Worm (Caenorhabditis elegans) whole organism, L4 larva: ENCODE measurements around the gene F20G2.6.

Source experiments
- D1046.2 ChIP-seq: fragments of 200-800 bp; sonication (Bioruptor generic); IDR thresholded peaks from 2 replicates; pipeline ENCODE4 v1.3.6; 2022; ENCODE audit warnings: missing genetic modification characterization, missing compliant biosample characterization
- T20F7.1 ChIP-seq: fragments of 200-800 bp; sonication (Bioruptor generic); optimal IDR thresholded peaks from 2 replicates; lab custom pipeline; 2018; ENCODE audit warnings: mild to moderate bottlenecking, missing genetic modification characterization, missing compliant biosample characterization
- Y105C5A.15 ChIP-seq: fragments of 200-800 bp; sonication (Bioruptor generic); IDR thresholded peaks from 2 replicates; pipeline ENCODE4 v1.3.6; 2022; ENCODE audit warnings: missing genetic modification characterization, missing compliant biosample characterization
- aha-1 ChIP-seq: fragments of 150-350 bp; peaks from one replicate; lab custom pipeline; 2014; ENCODE audit warnings: missing biosample characterization, missing genetic modification characterization
- aly-2 ChIP-seq: sonication (generic microtip); optimal IDR thresholded peaks from 2 replicates; lab custom pipeline; 2018; ENCODE audit warnings: missing biosample characterization, missing genetic modification characterization
- ama-1 ChIP-seq: fragments of 150-350 bp; optimal IDR thresholded peaks from 2 replicates; lab custom pipeline; 2014; ENCODE audit warnings: inconsistent platforms, mixed read lengths
- arid-1 ChIP-seq: fragments of 200-800 bp; sonication (Bioruptor generic); conservative IDR thresholded peaks from 2 replicates; pipeline ENCODE4 v1.3.6; 2022; ENCODE audit warnings: missing genetic modification reagents, missing genetic modification characterization, missing compliant biosample characterization
- ceh-28 ChIP-seq: fragments of 150-350 bp; optimal IDR thresholded peaks from 2 replicates; lab custom pipeline; 2014; ENCODE audit warnings: missing biosample characterization, missing genetic modification reagents, missing genetic modification characterization
- ces-1 ChIP-seq: fragments of 150-350 bp; sonication (generic microtip); optimal IDR thresholded peaks from 4 replicates; lab custom pipeline; 2014; ENCODE audit warnings: missing biosample characterization, missing genetic modification reagents, missing genetic modification characterization
- daf-8 ChIP-seq: fragments of 200-800 bp; sonication (Bioruptor generic); IDR thresholded peaks from 2 replicates; pipeline ENCODE4 v1.3.6; 2022; ENCODE audit warnings: missing genetic modification characterization, missing compliant biosample characterization
- egl-27 ChIP-seq: sonication (generic microtip); optimal IDR thresholded peaks from 3 replicates; lab custom pipeline; 2017; ENCODE audit warnings: missing biosample characterization, missing genetic modification reagents, missing genetic modification characterization
- hif-1 ChIP-seq, 2 experiments: sonication (generic microtip); optimal IDR thresholded peaks; 2 replicates each; lab custom pipeline; 2016 to 2017; ENCODE audit warnings: missing compliant biosample characterization in 2 of 2, missing genetic modification characterization in 2 of 2, missing genetic modification reagents in 2 of 2, missing genotype in 2 of 2, mild to moderate bottlenecking in 1 of 2
- hlh-11 ChIP-seq: fragments of 200-800 bp; sonication (Bioruptor generic); optimal IDR thresholded peaks from 2 replicates; lab custom pipeline; 2018; ENCODE audit warnings: mild to moderate bottlenecking, missing genetic modification characterization, missing compliant biosample characterization
- lim-7 ChIP-seq: fragments of 200-800 bp; sonication (Bioruptor generic); IDR thresholded peaks from 2 replicates; pipeline ENCODE4 v1.3.6; 2022; ENCODE audit warnings: missing genetic modification characterization, missing compliant biosample characterization
- lin-15B ChIP-seq: fragments of 150-350 bp; sonication (generic microtip); optimal IDR thresholded peaks from 3 replicates; lab custom pipeline; 2014; ENCODE audit warnings: missing biosample characterization, missing genetic modification characterization
- lin-38 ChIP-seq: fragments of 200-800 bp; sonication (Bioruptor generic); IDR thresholded peaks from 2 replicates; pipeline ENCODE4 v1.3.6; 2022; ENCODE audit warnings: missing genetic modification reagents, missing genetic modification characterization, missing compliant biosample characterization
- mep-1 ChIP-seq: fragments of 150-350 bp; sonication (generic microtip); optimal IDR thresholded peaks from 3 replicates; lab custom pipeline; 2014; ENCODE audit warnings: missing biosample characterization, missing genetic modification characterization
- mes-2 ChIP-seq: sonication (generic microtip); optimal IDR thresholded peaks from 2 replicates; lab custom pipeline; 2016; ENCODE audit warnings: missing genotype, mild to moderate bottlenecking, missing genetic modification characterization, missing compliant biosample characterization; ENCODE audit not compliant: poor library complexity, severe bottlenecking
- nhr-111 ChIP-seq: fragments of 200-800 bp; sonication (Bioruptor generic); optimal IDR thresholded peaks from 2 replicates; lab custom pipeline; 2018; ENCODE audit warnings: mild to moderate bottlenecking, missing genetic modification characterization, missing compliant biosample characterization
- nhr-41 ChIP-seq: fragments of 200-800 bp; sonication (Bioruptor generic); IDR thresholded peaks from 2 replicates; pipeline ENCODE4 v1.3.6; 2022; ENCODE audit warnings: missing genetic modification reagents, missing genetic modification characterization, missing compliant biosample characterization
- rbr-2 ChIP-seq: sonication (generic microtip); optimal IDR thresholded peaks from 2 replicates; lab custom pipeline; 2016; ENCODE audit warnings: missing genotype, missing genetic modification characterization, missing compliant biosample characterization
- set-16 ChIP-seq: fragments of 200-800 bp; sonication (Bioruptor generic); IDR thresholded peaks from 2 replicates; pipeline ENCODE4 v1.3.6; 2022; ENCODE audit warnings: missing genetic modification reagents, missing genetic modification characterization, missing compliant biosample characterization
- zip-2 ChIP-seq: fragments of 150-350 bp; optimal IDR thresholded peaks from 2 replicates; lab custom pipeline; 2014; ENCODE audit warnings: missing biosample characterization, missing genetic modification characterization

Gene F20G2.6

ce11 chrV:13808462-13808867, 45.6 kb downstream of the F20G2.6 start (continued):
- TF ChIP-seq rbr-2 (tag; lab: Kevin White, UChicago) (peak; percentile 73), set-16 (GFP tag; lab: Robert Waterston, UW) (peak; percentile 17; the same call in 1 of the 2 replicates), nhr-111 (GFP tag; lab: Kevin White, UChicago) (no peak), lim-7 (GFP tag; lab: Robert Waterston, UW) (no peak; the same call in 1 of the 2 replicates), aly-2 (tag; lab: Kevin White, UChicago) (no peak), Y105C5A.15 (GFP tag; lab: Robert Waterston, UW) (no peak), hif-1 (tag; optimal IDR thresholded peaks at IDR 0.05; lab: Kevin White, UChicago) (peak in 1 of 2 experiments; percentile 91), mep-1 (tag; lab: Kevin White, UChicago) (no peak), mes-2 (tag; lab: Kevin White, UChicago) (peak; percentile 75), ama-1 (lab: Kevin White, UChicago) (no peak), arid-1 (GFP tag; lab: Robert Waterston, UW) (no peak), hlh-11 (peak; percentile 83), zip-2 (tag; lab: Kevin White, UChicago) (no peak), daf-8 (GFP tag; lab: Robert Waterston, UW) (no peak), egl-27 (tag; lab: Kevin White, UChicago) (no peak), T20F7.1 (peak; percentile 2), aha-1 (tag; lab: Kevin White, UChicago) (peak; percentile 84)

- TF ChIP-seq D1046.2 (GFP tag; lab: Robert Waterston, UW) (no peak), ces-1 (GFP tag; lab: Kevin White, UChicago) (peak; percentile 47)
Measured at ce11 chrV:13812330-13812729, 49.5 kb downstream of the F20G2.6 start.

ce11 chrV:13812931-13813330, 50.1 kb downstream of the F20G2.6 start, which contains the start of gene ceh-24:
Gene ceh-24 (plus strand): TSS chrV:13813231.
- TF ChIP-seq mep-1 (tag; lab: Kevin White, UChicago) (no peak), ceh-28 (tag; lab: Kevin White, UChicago) (no peak), ama-1 (lab: Kevin White, UChicago) (no peak), lin-38 (GFP tag; lab: Robert Waterston, UW) (no peak), nhr-41 (GFP tag; lab: Robert Waterston, UW) (no peak), mes-2 (tag; lab: Kevin White, UChicago) (no peak), lin-15B (tag; lab: Kevin White, UChicago) (no peak)
